Fruit fly (Drosophila melanogaster) whole organism: ENCODE results near the gene Hr78.

Source experiments
- CG8478 ChIP-seq: fragments of >200 bp; optimal IDR thresholded peaks from 2 replicates; lab custom pipeline; 2018; ENCODE audit warnings: inconsistent platforms
- Dll ChIP-seq: fragments of >200 bp; optimal IDR thresholded peaks from 2 replicates; lab custom pipeline; 2017

- TF ChIP-seq Dll (lab: Kevin White, UChicago) (no peak), CG8478 (no peak)
Measured at dm6 chr3L:21471895-21472294, 25.4 kb downstream of the Hr78 start.
